Fruit fly (Drosophila melanogaster) whole organism, embryonic: ENCODE data around the gene CG46427.
A peak's percentile ranks its signal among the peaks of the same experiment; 100 is the strongest.

Experiments used
- Adf1 ChIP-seq: fragments of 200-800 bp; sonication (Bioruptor generic); IDR thresholded peaks from 2 replicates; pipeline ENCODE4 v1.3.6; 2022; ENCODE audit warnings: missing biosample characterization, missing genetic modification characterization
- Aef1 ChIP-seq: fragments of 200-800 bp; sonication (Bioruptor generic); IDR thresholded peaks from 3 replicates; pipeline ENCODE4 v1.3.6; 2022; ENCODE audit warnings: missing biosample characterization, missing genetic modification characterization
- CG10431 ChIP-seq: fragments of 200-800 bp; sonication (Bioruptor generic); optimal IDR thresholded peaks from 3 replicates; lab custom pipeline; 2018; ENCODE audit warnings: missing biosample characterization, mild to moderate bottlenecking, missing genetic modification characterization
- CG11695 ChIP-seq: fragments of 200-800 bp; sonication (Bioruptor generic); IDR thresholded peaks from 3 replicates; pipeline ENCODE4 v1.3.6; 2022; ENCODE audit warnings: missing biosample characterization, missing genetic modification characterization
- CG12104 ChIP-seq: fragments of 200-800 bp; sonication (Bioruptor generic); optimal IDR thresholded peaks from 3 replicates; lab custom pipeline; 2016; ENCODE audit warnings: missing biosample characterization, missing genetic modification characterization
- CG12155 ChIP-seq: fragments of 200-800 bp; sonication (Bioruptor generic); optimal IDR thresholded peaks from 3 replicates; lab custom pipeline; 2016; ENCODE audit warnings: missing biosample characterization, missing genetic modification characterization
- CG14710 ChIP-seq: fragments of 200-800 bp; sonication (Bioruptor generic); optimal IDR thresholded peaks from 3 replicates; lab custom pipeline; 2019; ENCODE audit warnings: missing biosample characterization, mild to moderate bottlenecking, missing genetic modification characterization, moderate library complexity
- CG15011 ChIP-seq: fragments of 200-800 bp; sonication (Bioruptor generic); optimal IDR thresholded peaks from 3 replicates; lab custom pipeline; 2018; ENCODE audit warnings: missing biosample characterization, mild to moderate bottlenecking, missing genetic modification characterization
- CG15269 ChIP-seq: fragments of 200-800 bp; sonication (Bioruptor generic); optimal IDR thresholded peaks from 2 replicates; lab custom pipeline; 2018; ENCODE audit warnings: missing biosample characterization, mild to moderate bottlenecking, missing genetic modification characterization, moderate library complexity
- CG15479 ChIP-seq: fragments of 200-800 bp; sonication (Bioruptor generic); optimal IDR thresholded peaks from 3 replicates; lab custom pipeline; 2019; ENCODE audit warnings: missing biosample characterization, mild to moderate bottlenecking, missing genetic modification characterization, moderate library complexity
- CG15696 ChIP-seq: fragments of 200-800 bp; sonication (Bioruptor generic); optimal IDR thresholded peaks from 2 replicates; lab custom pipeline; 2019; ENCODE audit warnings: missing biosample characterization, mild to moderate bottlenecking, missing genetic modification characterization, moderate library complexity
- CG1602 ChIP-seq: fragments of 200-800 bp; sonication (Bioruptor generic); optimal IDR thresholded peaks from 3 replicates; lab custom pipeline; 2016; ENCODE audit warnings: missing biosample characterization, missing genetic modification characterization
- CG2116 ChIP-seq: fragments of 200-800 bp; sonication (Bioruptor generic); optimal IDR thresholded peaks from 3 replicates; lab custom pipeline; 2018; ENCODE audit warnings: missing biosample characterization, mild to moderate bottlenecking, missing genetic modification characterization
- CG2120 ChIP-seq: fragments of 200-800 bp; sonication (Bioruptor generic); optimal IDR thresholded peaks from 3 replicates; lab custom pipeline; 2016; ENCODE audit warnings: missing biosample characterization, missing genetic modification characterization
- CG34224 ChIP-seq: fragments of 200-800 bp; sonication (Bioruptor generic); IDR thresholded peaks from 3 replicates; pipeline ENCODE4 v1.3.6; 2022; ENCODE audit warnings: missing biosample characterization, missing genetic modification characterization; ENCODE audit not compliant: partially characterized antibody
- CG4424 ChIP-seq: fragments of 200-800 bp; sonication (Bioruptor generic); optimal IDR thresholded peaks from 3 replicates; lab custom pipeline; 2016; ENCODE audit warnings: missing biosample characterization, missing genetic modification characterization
- CG7271 ChIP-seq: fragments of 200-800 bp; sonication (Bioruptor generic); optimal IDR thresholded peaks from 2 replicates; lab custom pipeline; 2018; ENCODE audit warnings: missing biosample characterization, mild to moderate bottlenecking, missing genetic modification characterization, moderate library complexity
- CG7556 ChIP-seq: fragments of 200-800 bp; sonication (Bioruptor generic); optimal IDR thresholded peaks from 2 replicates; lab custom pipeline; 2017; ENCODE audit warnings: missing biosample characterization, mild to moderate bottlenecking, missing genetic modification characterization
- CG7987 ChIP-seq: fragments of 200-800 bp; sonication (Bioruptor generic); optimal IDR thresholded peaks from 2 replicates; lab custom pipeline; 2018; ENCODE audit warnings: missing biosample characterization, mild to moderate bottlenecking, missing genetic modification characterization, moderate library complexity
- CG8290 ChIP-seq, 3 experiments: fragments of 200-800 bp; sonication (Bioruptor generic); optimal IDR thresholded peaks; 2 replicates each; lab custom pipeline; 2016 to 2019; ENCODE audit warnings: missing biosample characterization in 3 of 3, missing genetic modification characterization in 3 of 3, mild to moderate bottlenecking in 2 of 3, moderate library complexity in 1 of 3
- CG8388 ChIP-seq: fragments of 200-800 bp; sonication (Bioruptor generic); optimal IDR thresholded peaks from 2 replicates; lab custom pipeline; 2019; ENCODE audit warnings: missing biosample characterization, mild to moderate bottlenecking, missing genetic modification characterization, moderate library complexity
- CG9215 ChIP-seq: fragments of 200-800 bp; sonication (Bioruptor generic); IDR thresholded peaks from 2 replicates; pipeline ENCODE4 v1.3.6; 2022; ENCODE audit warnings: missing biosample characterization, missing genetic modification characterization
- CG9876 ChIP-seq: fragments of 200-800 bp; sonication (Bioruptor generic); optimal IDR thresholded peaks from 2 replicates; lab custom pipeline; 2016; ENCODE audit warnings: missing biosample characterization, missing genetic modification characterization
- Doc3 ChIP-seq: fragments of 200-800 bp; sonication (Bioruptor generic); IDR thresholded peaks from 3 replicates; pipeline ENCODE4 v1.3.6; 2022; ENCODE audit warnings: missing biosample characterization, missing genetic modification characterization; ENCODE audit not compliant: partially characterized antibody
- Hr39 ChIP-seq: fragments of >200 bp; optimal IDR thresholded peaks from 2 replicates; lab custom pipeline; 2017
- Hsf ChIP-seq: fragments of 200-800 bp; sonication (Bioruptor generic); optimal IDR thresholded peaks from 3 replicates; lab custom pipeline; 2016; ENCODE audit warnings: missing biosample characterization, missing genetic modification characterization
- Med ChIP-seq: fragments of 200-800 bp; sonication (Bioruptor generic); peaks from one replicate; lab custom pipeline; 2016; ENCODE audit warnings: missing biosample characterization, missing genetic modification characterization, mild to moderate bottlenecking, inconsistent platforms, moderate library complexity
- Xbp1 ChIP-seq: fragments of 200-800 bp; sonication (Bioruptor generic); optimal IDR thresholded peaks from 3 replicates; lab custom pipeline; 2016; ENCODE audit warnings: missing biosample characterization, mild to moderate bottlenecking, missing genetic modification characterization
- ara ChIP-seq: fragments of 200-800 bp; sonication (Bioruptor generic); IDR thresholded peaks from 2 replicates; pipeline ENCODE4 v1.3.6; 2022; ENCODE audit warnings: missing biosample characterization, missing genetic modification characterization
- bbx ChIP-seq: fragments of 200-800 bp; sonication (Bioruptor generic); IDR thresholded peaks from 2 replicates; pipeline ENCODE4 v1.3.6; 2022; ENCODE audit warnings: missing biosample characterization, missing genetic modification characterization; ENCODE audit not compliant: partially characterized antibody
- caup ChIP-seq: fragments of 200-800 bp; sonication (Bioruptor generic); optimal IDR thresholded peaks from 3 replicates; lab custom pipeline; 2017; ENCODE audit warnings: missing biosample characterization, mild to moderate bottlenecking, missing genetic modification characterization, moderate library complexity; ENCODE audit not compliant: severe bottlenecking
- grn ChIP-seq: fragments of 200-800 bp; sonication (Bioruptor generic); optimal IDR thresholded peaks from 3 replicates; lab custom pipeline; 2017; ENCODE audit warnings: missing biosample characterization, missing genetic modification characterization
- hkb ChIP-seq, 2 experiments: fragments of 200-800 bp in 1 of 2; fragments of >200 bp in 1 of 2; sonication (Bioruptor generic) in 1 of 2; IDR thresholded peaks in 1 of 2; optimal IDR thresholded peaks in 1 of 2; 2 replicates each; pipeline versions ENCODE4 v1.3.6 to Lab custom; 2017 to 2022; ENCODE audit warnings: missing biosample characterization in 1 of 2, missing genetic modification characterization in 1 of 2
- kay ChIP-seq: fragments of 200-800 bp; sonication (Bioruptor generic); optimal IDR thresholded peaks from 2 replicates; lab custom pipeline; 2016; ENCODE audit warnings: missing biosample characterization, missing genetic modification characterization
- klu ChIP-seq: fragments of 200-800 bp; sonication (Bioruptor generic); IDR thresholded peaks from 2 replicates; pipeline ENCODE4 v1.3.6; 2022; ENCODE audit warnings: missing biosample characterization, missing genetic modification characterization
- lilli ChIP-seq: fragments of 200-800 bp; sonication (Bioruptor generic); optimal IDR thresholded peaks from 3 replicates; lab custom pipeline; 2016; ENCODE audit warnings: missing biosample characterization, missing genetic modification characterization
- nom ChIP-seq: fragments of 200-800 bp; sonication (Bioruptor generic); optimal IDR thresholded peaks from 2 replicates; lab custom pipeline; 2017; ENCODE audit warnings: missing biosample characterization, missing genetic modification characterization, mild to moderate bottlenecking, moderate library complexity, missing genetic modification reagents
- org-1 ChIP-seq: fragments of 200-800 bp; sonication (Bioruptor generic); optimal IDR thresholded peaks from 2 replicates; lab custom pipeline; 2017; ENCODE audit warnings: missing biosample characterization, missing genetic modification characterization
- otp ChIP-seq: fragments of 200-800 bp; sonication (Bioruptor generic); IDR thresholded peaks from 3 replicates; pipeline ENCODE4, ENCODE4 v1.3.6; 2022; ENCODE audit warnings: missing biosample characterization, missing genetic modification characterization
- phol ChIP-seq: fragments of 200-800 bp; sonication (Bioruptor generic); optimal IDR thresholded peaks from 3 replicates; lab custom pipeline; 2018; ENCODE audit warnings: missing biosample characterization, mild to moderate bottlenecking, missing genetic modification characterization, moderate library complexity
- pzg ChIP-seq: fragments of 200-800 bp; sonication (Bioruptor generic); optimal IDR thresholded peaks from 3 replicates; lab custom pipeline; 2018; ENCODE audit warnings: missing biosample characterization, mild to moderate bottlenecking, missing genetic modification characterization, moderate library complexity
- sna ChIP-seq: fragments of 200-800 bp; sonication (Bioruptor generic); IDR thresholded peaks from 2 replicates; pipeline ENCODE4 v1.3.6; 2022; ENCODE audit warnings: missing biosample characterization, missing genetic modification characterization; ENCODE audit not compliant: partially characterized antibody
- sqz ChIP-seq: fragments of 200-800 bp; sonication (Bioruptor generic); optimal IDR thresholded peaks from 3 replicates; lab custom pipeline; 2018; ENCODE audit warnings: missing biosample characterization, mild to moderate bottlenecking, missing genetic modification characterization
- stc ChIP-seq: fragments of 200-800 bp; sonication (Bioruptor generic); IDR thresholded peaks from 2 replicates; pipeline ENCODE4 v1.3.6; 2022; ENCODE audit warnings: missing biosample characterization, missing genetic modification characterization
- stwl ChIP-seq: fragments of 200-800 bp; sonication (Bioruptor generic); optimal IDR thresholded peaks from 3 replicates; lab custom pipeline; 2018; ENCODE audit warnings: missing biosample characterization, mild to moderate bottlenecking, missing genetic modification characterization, moderate library complexity
- tup ChIP-seq: fragments of 200-800 bp; sonication (Bioruptor generic); optimal IDR thresholded peaks from 2 replicates; lab custom pipeline; 2016; ENCODE audit warnings: missing biosample characterization, mild to moderate bottlenecking, missing genetic modification characterization, moderate library complexity
- vvl ChIP-seq: fragments of 200-800 bp; sonication (Bioruptor generic); IDR thresholded peaks from 2 replicates; pipeline ENCODE4 v1.3.6; 2022; ENCODE audit warnings: missing biosample characterization, missing genetic modification characterization

The CG46427 gene

dm6 chr3R:12406235-12407196 lies 32.4 kb downstream of the CG46427 start, which contains the start of gene CG5167 (continued):
- peak; percentile 11 for TF ChIP-seq CG4424 (GFP tag; lab: Kevin White, UChicago)
- TF ChIP-seq CG7556 (GFP tag; lab: Kevin White, UChicago), result peak; percentile 19
- peak; percentile 24 for TF ChIP-seq CG8388
- TF ChIP-seq CG14710, result peak; percentile 51
- no peak for TF ChIP-seq tup (GFP tag; lab: Kevin White, UChicago)
- TF ChIP-seq otp (GFP tag; lab: Robert Waterston, UW), result no peak
- TF ChIP-seq nom (GFP tag; lab: Kevin White, UChicago), result peak; percentile 95
- TF ChIP-seq org-1, result no peak
- peak; percentile 6 for TF ChIP-seq caup
- no peak for TF ChIP-seq Hr39 (lab: Kevin White, UChicago)
- TF ChIP-seq CG10431 (GFP tag; lab: Kevin White, UChicago), result no peak
- peak; percentile 27; the same call in 1 of the 3 replicates for TF ChIP-seq CG11695
- TF ChIP-seq sna, result no peak
- peak; percentile 39 for TF ChIP-seq CG15696 (tag; lab: Kevin White, UChicago)
- TF ChIP-seq CG7271, result no peak
- TF ChIP-seq CG34224 (GFP tag; lab: Robert Waterston, UW), result peak; percentile 43; the same call in 2 of the 3 replicates
- no peak for TF ChIP-seq Aef1 (GFP tag; lab: Robert Waterston, UW)
- TF ChIP-seq sqz (GFP tag; lab: Kevin White, UChicago), result peak; percentile 2
- TF ChIP-seq CG12104 (GFP tag; lab: Kevin White, UChicago), result peak; percentile 36
- TF ChIP-seq CG12155 (GFP tag; lab: Kevin White, UChicago), result peak; percentile 38
- TF ChIP-seq bbx, result 0 out of 2 replicates have a peak, but pooled peaks have one; percentile 22
- TF ChIP-seq Adf1, result no peak
- TF ChIP-seq CG2116 (GFP tag; lab: Kevin White, UChicago), result peak; percentile 43
- TF ChIP-seq stwl (tag; lab: Kevin White, UChicago), result peak; percentile 60
- peak; percentile 28 for TF ChIP-seq Xbp1 (GFP tag; lab: Kevin White, UChicago)
- peak; percentile 5 for TF ChIP-seq pzg (GFP tag; lab: Kevin White, UChicago)
- no peak for TF ChIP-seq CG9876 (GFP tag; lab: Kevin White, UChicago)
- TF ChIP-seq CG7987 (GFP tag; lab: Kevin White, UChicago), result no peak
- TF ChIP-seq lilli (GFP tag; lab: Kevin White, UChicago), result peak; percentile 45
- peak; percentile 49; the same call in 1 of the 2 replicates for TF ChIP-seq vvl (GFP tag; lab: Robert Waterston, UW)
- TF ChIP-seq CG15269, result peak; percentile 47
- peak; percentile 61 for TF ChIP-seq CG8290 (GFP tag; optimal IDR thresholded peaks at IDR 0.05; lab: Kevin White, UChicago)
- TF ChIP-seq CG8290 (tag; optimal IDR thresholded peaks at IDR 0.05; lab: Kevin White, UChicago), result peak in 1 of 2 experiments; percentile 29
- TF ChIP-seq Med (GFP tag; lab: Kevin White, UChicago), result peak; percentile 55
- TF ChIP-seq klu, result no peak
- TF ChIP-seq CG15011 (GFP tag; lab: Kevin White, UChicago), result no peak
- TF ChIP-seq CG1602 (GFP tag; lab: Kevin White, UChicago), result no peak
- TF ChIP-seq CG9215 (GFP tag; lab: Robert Waterston, UW), result no peak
- TF ChIP-seq Hsf (GFP tag; lab: Kevin White, UChicago), result no peak
- no peak for TF ChIP-seq ara (GFP tag; lab: Robert Waterston, UW)
- peak; percentile 44 for TF ChIP-seq CG2120 (GFP tag; lab: Kevin White, UChicago)
- TF ChIP-seq CG15479 (GFP tag; lab: Kevin White, UChicago), result no peak
- no peak for TF ChIP-seq stc
- TF ChIP-seq grn (GFP tag; lab: Kevin White, UChicago), result peak; percentile 93
- TF ChIP-seq phol (tag; lab: Kevin White, UChicago), result peak; percentile 48
- no peak for TF ChIP-seq kay (GFP tag; lab: Kevin White, UChicago)
- TF ChIP-seq hkb (optimal IDR thresholded peaks at IDR 0.05; lab: Kevin White, UChicago), result no peak
- TF ChIP-seq hkb (GFP tag; IDR thresholded peaks at IDR 0.05; lab: Robert Waterston, UW), result peak; percentile 59
- TF ChIP-seq Doc3 (GFP tag; lab: Robert Waterston, UW), result peak; percentile 53; the same call in 1 of the 3 replicates
